Worm (Caenorhabditis elegans) whole organism, L2 larva: ENCODE results near the gene srx-16.

Experiments used
- gmeb-1 ChIP-seq: fragments of 150-350 bp; optimal IDR thresholded peaks from 2 replicates; lab custom pipeline; 2014; ENCODE audit warnings: missing biosample characterization, missing genetic modification characterization
- lsy-2 ChIP-seq, 2 experiments: fragments of 150-350 bp in 1 of 2; sonication (generic microtip) in 1 of 2; optimal IDR thresholded peaks; 2 replicates each; lab custom pipeline; 2014 to 2017; ENCODE audit warnings: missing biosample characterization in 2 of 2, missing genetic modification characterization in 2 of 2
- nhr-237 ChIP-seq: fragments of 150-350 bp; optimal IDR thresholded peaks from 2 replicates; lab custom pipeline; 2014; ENCODE audit warnings: missing biosample characterization, missing genetic modification characterization
- skn-1 ChIP-seq: sonication (generic microtip); optimal IDR thresholded peaks from 2 replicates; lab custom pipeline; 2017; ENCODE audit warnings: missing biosample characterization, missing genetic modification characterization
- unc-62 ChIP-seq: fragments of 150-350 bp; optimal IDR thresholded peaks from 2 replicates; lab custom pipeline; 2014; ENCODE audit warnings: missing biosample characterization, missing genetic modification reagents, missing genetic modification characterization

ce11 chrV:6951306-6951705 lies 24.8 kb upstream of the srx-16 start, which contains the start of gene T07H8.11:
- TF ChIP-seq nhr-237 (tag; lab: Kevin White, UChicago) = no peak
- TF ChIP-seq gmeb-1 (tag; lab: Kevin White, UChicago) = no peak
- no peak for TF ChIP-seq skn-1 (tag; lab: Kevin White, UChicago)
- no peak for TF ChIP-seq unc-62 (GFP tag; lab: Kevin White, UChicago)
- TF ChIP-seq lsy-2 (tag; optimal IDR thresholded peaks at IDR 0.05; lab: Kevin White, UChicago) = no peak
